Worm (Caenorhabditis elegans) whole organism, mixed stage, embryonic: ENCODE data around the gene fbxb-88.
"Not testable (repeated sequence)": the region's sequence is repeated elsewhere in the genome, so short reads cannot be mapped to it uniquely, and the experiment has no call there.

Experiments
- M03D4.4 ChIP-seq: sonication (generic microtip); optimal IDR thresholded peaks from 2 replicates; lab custom pipeline; 2017; ENCODE audit warnings: mild to moderate bottlenecking, missing genetic modification characterization, missing compliant biosample characterization
- blmp-1 ChIP-seq: fragments of 150-350 bp; optimal IDR thresholded peaks from 2 replicates; lab custom pipeline; 2014; ENCODE audit warnings: missing biosample characterization, missing genetic modification characterization
- ceh-39 ChIP-seq: fragments of 150-350 bp; optimal IDR thresholded peaks from 2 replicates; lab custom pipeline; 2014; ENCODE audit warnings: missing biosample characterization, missing genetic modification characterization
- ceh-43 ChIP-seq: fragments of 200-800 bp; sonication (Bioruptor generic); optimal IDR thresholded peaks from 2 replicates; lab custom pipeline; 2018; ENCODE audit warnings: mild to moderate bottlenecking, missing genetic modification characterization, moderate library complexity, missing compliant biosample characterization
- ceh-83 ChIP-seq: fragments of 200-800 bp; sonication (Bioruptor generic); optimal IDR thresholded peaks from 2 replicates; lab custom pipeline; 2018; ENCODE audit warnings: mild to moderate bottlenecking, missing genetic modification characterization, missing compliant biosample characterization
- ces-1 ChIP-seq: fragments of 150-350 bp; optimal IDR thresholded peaks from 2 replicates; lab custom pipeline; 2014; ENCODE audit warnings: missing biosample characterization, missing genetic modification reagents, missing genetic modification characterization
- cnd-1 ChIP-seq: fragments of 200-800 bp; sonication (Bioruptor generic); optimal IDR thresholded peaks from 2 replicates; lab custom pipeline; 2018; ENCODE audit warnings: mild to moderate bottlenecking, missing genetic modification characterization, missing compliant biosample characterization
- drap-1 ChIP-seq: fragments of 200-800 bp; sonication (Bioruptor generic); optimal IDR thresholded peaks from 3 replicates; lab custom pipeline; 2018; ENCODE audit warnings: mild to moderate bottlenecking, missing genetic modification characterization, missing compliant biosample characterization
- elt-1 ChIP-seq: sonication (generic microtip); optimal IDR thresholded peaks from 2 replicates; lab custom pipeline; 2017; ENCODE audit warnings: missing genetic modification characterization, mild to moderate bottlenecking, missing compliant biosample characterization, antibody characterized with exemption, moderate library complexity, borderline replicate concordance; ENCODE audit not compliant: insufficient read depth
- elt-3 ChIP-seq: fragments of 150-350 bp; optimal IDR thresholded peaks from 2 replicates; lab custom pipeline; 2014; ENCODE audit warnings: missing biosample characterization, missing genetic modification characterization
- flh-1 ChIP-seq: fragments of 200-800 bp; sonication (Bioruptor generic); optimal IDR thresholded peaks from 2 replicates; lab custom pipeline; 2018; ENCODE audit warnings: mild to moderate bottlenecking, missing genetic modification characterization, moderate library complexity, missing compliant biosample characterization
- ham-2 ChIP-seq: fragments of 200-800 bp; sonication (Bioruptor generic); optimal IDR thresholded peaks from 2 replicates; lab custom pipeline; 2018; ENCODE audit warnings: mild to moderate bottlenecking, missing genetic modification characterization, missing compliant biosample characterization
- hlh-1 ChIP-seq: fragments of 150-350 bp; optimal IDR thresholded peaks from 2 replicates; lab custom pipeline; 2014; ENCODE audit warnings: missing biosample characterization, missing genetic modification reagents, missing genetic modification characterization
- lin-32 ChIP-seq: fragments of 200-800 bp; sonication (Bioruptor generic); optimal IDR thresholded peaks from 2 replicates; lab custom pipeline; 2018; ENCODE audit warnings: mild to moderate bottlenecking, missing genetic modification characterization, missing compliant biosample characterization
- mab-5 ChIP-seq: fragments of 150-350 bp; optimal IDR thresholded peaks from 2 replicates; lab custom pipeline; 2014; ENCODE audit warnings: missing biosample characterization, missing genetic modification characterization
- mep-1 ChIP-seq: fragments of 150-350 bp; optimal IDR thresholded peaks from 2 replicates; lab custom pipeline; 2017; ENCODE audit warnings: missing biosample characterization, missing genetic modification reagents, missing genetic modification characterization, inconsistent platforms
- mls-2 ChIP-seq: sonication (generic microtip); optimal IDR thresholded peaks from 2 replicates; lab custom pipeline; 2016; ENCODE audit warnings: mild to moderate bottlenecking, missing genetic modification characterization, moderate library complexity, missing compliant biosample characterization
- nhr-2 ChIP-seq: fragments of 150-350 bp; optimal IDR thresholded peaks from 2 replicates; lab custom pipeline; 2014; ENCODE audit warnings: missing biosample characterization, missing genetic modification characterization
- nhr-28 ChIP-seq: fragments of 150-350 bp; optimal IDR thresholded peaks from 2 replicates; lab custom pipeline; 2014; ENCODE audit warnings: missing biosample characterization, missing genetic modification characterization
- nhr-76 ChIP-seq: sonication (generic microtip); optimal IDR thresholded peaks from 2 replicates; lab custom pipeline; 2017; ENCODE audit warnings: missing biosample characterization, missing genetic modification characterization
- pha-4 ChIP-seq: fragments of 150-350 bp; optimal IDR thresholded peaks from 2 replicates; lab custom pipeline; 2018; ENCODE audit warnings: missing biosample characterization, missing genetic modification reagents, missing genetic modification characterization
- sem-2 ChIP-seq: fragments of 200-800 bp; sonication (Bioruptor generic); optimal IDR thresholded peaks from 2 replicates; lab custom pipeline; 2018; ENCODE audit warnings: mild to moderate bottlenecking, missing genetic modification characterization, missing compliant biosample characterization
- snpc-4 ChIP-seq: fragments of 150-350 bp; optimal IDR thresholded peaks from 2 replicates; lab custom pipeline; 2014; ENCODE audit warnings: missing biosample characterization, missing genetic modification characterization
- sptf-1 ChIP-seq: sonication (generic microtip); optimal IDR thresholded peaks from 2 replicates; lab custom pipeline; 2017; ENCODE audit warnings: mild to moderate bottlenecking, missing genetic modification characterization, moderate library complexity, missing compliant biosample characterization
- tbx-8 ChIP-seq: fragments of 200-800 bp; sonication (Bioruptor generic); optimal IDR thresholded peaks from 2 replicates; lab custom pipeline; 2018; ENCODE audit warnings: mild to moderate bottlenecking, missing genetic modification characterization, moderate library complexity, missing compliant biosample characterization
- unc-120 ChIP-seq: sonication (generic microtip); optimal IDR thresholded peaks from 2 replicates; lab custom pipeline; 2017; ENCODE audit warnings: missing genetic modification characterization, missing compliant biosample characterization; ENCODE audit not compliant: poor library complexity, severe bottlenecking
- unc-39 ChIP-seq: fragments of 150-350 bp; optimal IDR thresholded peaks from 2 replicates; lab custom pipeline; 2014; ENCODE audit warnings: missing biosample characterization, missing genetic modification characterization
- unc-62 ChIP-seq: fragments of 150-350 bp; optimal IDR thresholded peaks from 2 replicates; lab custom pipeline; 2014; ENCODE audit warnings: missing biosample characterization, missing genetic modification reagents, missing genetic modification characterization
- zip-8 ChIP-seq: fragments of 150-350 bp; optimal IDR thresholded peaks from 2 replicates; lab custom pipeline; 2014; ENCODE audit warnings: missing biosample characterization, missing genetic modification characterization

fbxb-88 gene

ce11 chrII:4867476-4867875 is 39.8 kb upstream of the fbxb-88 start, which contains the start of gene col-17:
TSS of gene col-17 (minus strand) at chrII:4867576.
- TF ChIP-seq sem-2: no peak
- no peak for TF ChIP-seq unc-39 (tag; lab: Kevin White, UChicago)
- no peak for TF ChIP-seq ham-2 (GFP tag; lab: Kevin White, UChicago)
- TF ChIP-seq ceh-83 (GFP tag; lab: Kevin White, UChicago): no peak
- no peak for TF ChIP-seq mep-1 (tag; lab: Kevin White, UChicago)
- TF ChIP-seq elt-1 (tag; lab: Kevin White, UChicago): no peak
- no peak for TF ChIP-seq M03D4.4 (tag; lab: Kevin White, UChicago)
- no peak for TF ChIP-seq nhr-28
- no peak for TF ChIP-seq blmp-1 (tag; lab: Kevin White, UChicago)
- TF ChIP-seq mls-2 (tag; lab: Kevin White, UChicago): no peak
- TF ChIP-seq ceh-39 (tag; lab: Kevin White, UChicago): no peak
- TF ChIP-seq nhr-76: no peak
- no peak for TF ChIP-seq zip-8 (tag; lab: Kevin White, UChicago)
- no peak for TF ChIP-seq tbx-8 (GFP tag; lab: Kevin White, UChicago)

ce11 chrII:4866045-4866444 is 38.4 kb upstream of the fbxb-88 start:
- TF ChIP-seq unc-120 (tag; lab: Kevin White, UChicago) (no peak), elt-1 (tag; lab: Kevin White, UChicago) (no peak), drap-1 (no peak), nhr-2 (tag; lab: Kevin White, UChicago) (no peak), elt-3 (tag; lab: Kevin White, UChicago) (no peak), ceh-43 (no peak), flh-1 (GFP tag; lab: Kevin White, UChicago) (no peak), snpc-4 (tag; lab: Kevin White, UChicago) (no peak)
- TF ChIP-seq, all 35 proteins: peak for 0

- TF ChIP-seq ceh-39 (tag; lab: Kevin White, UChicago): no peak
Measured at ce11 chrII:4863357-4863756, 35.7 kb upstream of the fbxb-88 start, which contains the start of the genes mpst-4 and F11G11.14. TSS of gene mpst-4 (minus strand) at chrII:4863457. TSS of gene F11G11.14 (plus strand) at chrII:4863681.

ce11 chrII:4860260-4860659 is 32.6 kb upstream of the fbxb-88 start, which contains the start of the genes nspd-5 and F11G11.4:
TSS of gene nspd-5 (minus strand) at chrII:4860360.
TSS of gene F11G11.4 (plus strand) at chrII:4860594.
- not testable (repeated sequence) for TF ChIP-seq blmp-1 (tag; lab: Kevin White, UChicago); lin-32; flh-1 (GFP tag; lab: Kevin White, UChicago)
- TF ChIP-seq, all 35 proteins: peak for 0; not testable (repeated sequence) for 35

ce11 chrII:4858906-4859411 is 31.3 kb upstream of the fbxb-88 start:
- TF ChIP-seq elt-3 (tag; lab: Kevin White, UChicago): no peak
- TF ChIP-seq pha-4: no peak
- no peak for TF ChIP-seq zip-8 (tag; lab: Kevin White, UChicago)
- no peak for TF ChIP-seq nhr-28
- no peak for TF ChIP-seq tbx-8 (GFP tag; lab: Kevin White, UChicago)
- TF ChIP-seq unc-120 (tag; lab: Kevin White, UChicago): no peak
- TF ChIP-seq nhr-76: no peak
- no peak for TF ChIP-seq mab-5
- no peak for TF ChIP-seq flh-1 (GFP tag; lab: Kevin White, UChicago)
- TF ChIP-seq ham-2 (GFP tag; lab: Kevin White, UChicago): no peak
- no peak for TF ChIP-seq unc-62 (GFP tag; lab: Kevin White, UChicago)

- TF ChIP-seq ham-2 (GFP tag; lab: Kevin White, UChicago) (no peak), ceh-83 (GFP tag; lab: Kevin White, UChicago) (no peak), unc-62 (GFP tag; lab: Kevin White, UChicago) (no peak), snpc-4 (tag; lab: Kevin White, UChicago) (no peak), drap-1 (no peak), hlh-1 (no peak), unc-120 (tag; lab: Kevin White, UChicago) (no peak), mls-2 (tag; lab: Kevin White, UChicago) (no peak), zip-8 (tag; lab: Kevin White, UChicago) (no peak), unc-39 (tag; lab: Kevin White, UChicago) (no peak), ces-1 (GFP tag; lab: Kevin White, UChicago) (no peak), sem-2 (no peak), ceh-43 (no peak), nhr-28 (no peak), sptf-1 (tag; lab: Kevin White, UChicago) (no peak), cnd-1 (tag; lab: Kevin White, UChicago) (no peak), tbx-8 (GFP tag; lab: Kevin White, UChicago) (no peak)
Measured at ce11 chrII:4857873-4858364, 30.2 kb upstream of the fbxb-88 start, which contains the start of gene F11G11.5. TSS of gene F11G11.5 (plus strand) at chrII:4857923.
